Fruit fly (Drosophila melanogaster) whole organism, prepupa: ENCODE data around the gene Best3.

Experiments used
- Blimp-1 ChIP-seq: fragments of 200-800 bp; sonication (Bioruptor generic); optimal IDR thresholded peaks from 3 replicates; lab custom pipeline; 2017; ENCODE audit warnings: missing biosample characterization, missing genetic modification characterization, mild to moderate bottlenecking, moderate library complexity, missing genetic modification reagents
- CG10631 ChIP-seq: fragments of 200-800 bp; sonication (Bioruptor generic); optimal IDR thresholded peaks from 2 replicates; lab custom pipeline; 2016; ENCODE audit warnings: missing biosample characterization, missing genetic modification characterization
- CG10669 ChIP-seq: fragments of 200-800 bp; sonication (Bioruptor generic); optimal IDR thresholded peaks from 3 replicates; lab custom pipeline; 2018; ENCODE audit warnings: missing biosample characterization, mild to moderate bottlenecking, missing genetic modification characterization, moderate library complexity
- CG11294 ChIP-seq: fragments of 200-800 bp; sonication (Bioruptor generic); IDR thresholded peaks from 2 replicates; pipeline ENCODE4 v1.3.6; 2022; ENCODE audit warnings: missing biosample characterization, missing genetic modification characterization
- CG15336 ChIP-seq: fragments of 200-800 bp; sonication (Bioruptor generic); IDR thresholded peaks from 2 replicates; pipeline ENCODE4 v1.3.6; 2022; ENCODE audit warnings: missing biosample characterization, missing genetic modification characterization
- CG16779 ChIP-seq: fragments of 200-800 bp; sonication (Bioruptor generic); optimal IDR thresholded peaks from 3 replicates; lab custom pipeline; 2017; ENCODE audit warnings: missing biosample characterization, mild to moderate bottlenecking, missing genetic modification characterization
- CG32006 ChIP-seq: fragments of 200-800 bp; sonication (Bioruptor generic); optimal IDR thresholded peaks from 3 replicates; lab custom pipeline; 2017; ENCODE audit warnings: missing biosample characterization, mild to moderate bottlenecking, missing genetic modification characterization
- CG6163 ChIP-seq: fragments of 200-800 bp; sonication (Bioruptor generic); IDR thresholded peaks from 3 replicates; pipeline ENCODE4 v1.3.6; 2022; ENCODE audit warnings: missing biosample characterization, missing genetic modification characterization
- CG6792 ChIP-seq: fragments of 200-800 bp; sonication (Bioruptor generic); optimal IDR thresholded peaks from 3 replicates; lab custom pipeline; 2016; ENCODE audit warnings: missing biosample characterization, missing genetic modification characterization
- CG6854 ChIP-seq: fragments of 200-800 bp; sonication (Bioruptor generic); optimal IDR thresholded peaks from 2 replicates; lab custom pipeline; 2017; ENCODE audit warnings: missing biosample characterization, mild to moderate bottlenecking, missing genetic modification characterization
- CG7368 ChIP-seq: fragments of 200-800 bp; sonication (Bioruptor generic); optimal IDR thresholded peaks from 3 replicates; lab custom pipeline; 2016; ENCODE audit warnings: missing biosample characterization, missing genetic modification characterization
- CG8632 ChIP-seq: fragments of 200-800 bp; sonication (Bioruptor generic); optimal IDR thresholded peaks from 3 replicates; lab custom pipeline; 2016; ENCODE audit warnings: missing biosample characterization, missing genetic modification characterization
- Eip93F ChIP-seq: fragments of 200-800 bp; sonication (Bioruptor generic); optimal IDR thresholded peaks from 2 replicates; lab custom pipeline; 2016; ENCODE audit warnings: missing biosample characterization, mild to moderate bottlenecking, missing genetic modification characterization
- Ets21C ChIP-seq: fragments of 200-800 bp; sonication (Bioruptor generic); optimal IDR thresholded peaks from 3 replicates; lab custom pipeline; 2016; ENCODE audit warnings: missing biosample characterization, missing genetic modification characterization
- Ets96B ChIP-seq: fragments of 200-800 bp; optimal IDR thresholded peaks from 2 replicates; lab custom pipeline; 2019; ENCODE audit warnings: missing biosample characterization, mild to moderate bottlenecking, missing genetic modification characterization, moderate library complexity
- Hr39 ChIP-seq: fragments of 200-800 bp; sonication (Bioruptor generic); optimal IDR thresholded peaks from 2 replicates; lab custom pipeline; 2016; ENCODE audit warnings: missing biosample characterization, missing genetic modification characterization
- Hr4 ChIP-seq: fragments of 200-800 bp; sonication (Bioruptor generic); optimal IDR thresholded peaks from 3 replicates; lab custom pipeline; 2016; ENCODE audit warnings: missing biosample characterization, missing genetic modification characterization
- OdsH ChIP-seq: fragments of 200-800 bp; sonication (Bioruptor generic); optimal IDR thresholded peaks from 3 replicates; lab custom pipeline; 2016; ENCODE audit warnings: missing biosample characterization, missing genetic modification characterization
- Smox ChIP-seq: fragments of 200-800 bp; sonication (Bioruptor generic); optimal IDR thresholded peaks from 3 replicates; lab custom pipeline; 2016; ENCODE audit warnings: missing biosample characterization, missing genetic modification characterization
- Sox102F ChIP-seq: fragments of 200-800 bp; sonication (Bioruptor generic); optimal IDR thresholded peaks from 2 replicates; lab custom pipeline; 2016; ENCODE audit warnings: missing biosample characterization, mild to moderate bottlenecking, missing genetic modification characterization
- Sox14 ChIP-seq: fragments of 200-800 bp; sonication (Bioruptor generic); optimal IDR thresholded peaks from 3 replicates; lab custom pipeline; 2016; ENCODE audit warnings: missing biosample characterization, missing genetic modification characterization
- Sox15 ChIP-seq: fragments of 200-800 bp; sonication (Bioruptor generic); optimal IDR thresholded peaks from 3 replicates; lab custom pipeline; 2016; ENCODE audit warnings: missing biosample characterization, missing genetic modification characterization
- achi ChIP-seq: fragments of 200-800 bp; sonication (Bioruptor generic); optimal IDR thresholded peaks from 3 replicates; lab custom pipeline; 2016; ENCODE audit warnings: missing biosample characterization, missing genetic modification characterization
- dac ChIP-seq: fragments of 200-800 bp; sonication (Bioruptor generic); optimal IDR thresholded peaks from 2 replicates; lab custom pipeline; 2017; ENCODE audit warnings: missing biosample characterization, mild to moderate bottlenecking, missing genetic modification characterization
- dsx ChIP-seq: fragments of 200-800 bp; optimal IDR thresholded peaks from 3 replicates; lab custom pipeline; 2019; ENCODE audit warnings: missing biosample characterization, mild to moderate bottlenecking, missing genetic modification characterization, moderate library complexity; ENCODE audit not compliant: poor library complexity, severe bottlenecking
- eg ChIP-seq: fragments of 200-800 bp; sonication (Bioruptor generic); IDR thresholded peaks from 3 replicates; pipeline ENCODE4 v1.3.6; 2022; ENCODE audit warnings: missing biosample characterization, missing genetic modification characterization
- fd85E ChIP-seq: fragments of 200-800 bp; sonication (Bioruptor generic); optimal IDR thresholded peaks from 3 replicates; lab custom pipeline; 2016; ENCODE audit warnings: missing biosample characterization, missing genetic modification characterization
- fkh ChIP-seq: fragments of 200-800 bp; sonication (Bioruptor generic); optimal IDR thresholded peaks from 3 replicates; lab custom pipeline; 2017; ENCODE audit warnings: missing biosample characterization, mild to moderate bottlenecking, missing genetic modification characterization, moderate library complexity
- lz ChIP-seq: fragments of 200-800 bp; sonication (Bioruptor generic); optimal IDR thresholded peaks from 3 replicates; lab custom pipeline; 2016; ENCODE audit warnings: missing biosample characterization, missing genetic modification characterization
- salr ChIP-seq, 2 experiments: fragments of 200-800 bp; sonication (Bioruptor generic); optimal IDR thresholded peaks; 3 replicates each; lab custom pipeline; 2016 to 2018; ENCODE audit warnings: missing biosample characterization in 2 of 2, missing genetic modification characterization in 2 of 2, mild to moderate bottlenecking in 1 of 2
- spab ChIP-seq: fragments of 200-800 bp; sonication (Bioruptor generic); optimal IDR thresholded peaks from 2 replicates; lab custom pipeline; 2017; ENCODE audit warnings: missing biosample characterization, mild to moderate bottlenecking, missing genetic modification characterization, missing genetic modification reagents
- ss ChIP-seq, 2 experiments: fragments of 200-800 bp; sonication (Bioruptor generic); optimal IDR thresholded peaks; 2 replicates in 1 of 2; 3 replicates in 1 of 2; lab custom pipeline; 2017 to 2018; ENCODE audit warnings: mild to moderate bottlenecking in 2 of 2, missing biosample characterization in 2 of 2, missing genetic modification characterization in 2 of 2, moderate library complexity in 1 of 2
- svp ChIP-seq: fragments of 200-800 bp; sonication (Bioruptor generic); peaks from one replicate; lab custom pipeline; 2016; ENCODE audit warnings: missing biosample characterization, missing genetic modification characterization
- topi ChIP-seq: fragments of 200-800 bp; sonication (Bioruptor generic); optimal IDR thresholded peaks from 3 replicates; lab custom pipeline; 2016; ENCODE audit warnings: missing biosample characterization, missing genetic modification characterization
- vri ChIP-seq: fragments of 200-800 bp; sonication (Bioruptor generic); optimal IDR thresholded peaks from 3 replicates; lab custom pipeline; 2016; ENCODE audit warnings: missing biosample characterization, mild to moderate bottlenecking, missing genetic modification characterization

Gene Best3

DNA sequence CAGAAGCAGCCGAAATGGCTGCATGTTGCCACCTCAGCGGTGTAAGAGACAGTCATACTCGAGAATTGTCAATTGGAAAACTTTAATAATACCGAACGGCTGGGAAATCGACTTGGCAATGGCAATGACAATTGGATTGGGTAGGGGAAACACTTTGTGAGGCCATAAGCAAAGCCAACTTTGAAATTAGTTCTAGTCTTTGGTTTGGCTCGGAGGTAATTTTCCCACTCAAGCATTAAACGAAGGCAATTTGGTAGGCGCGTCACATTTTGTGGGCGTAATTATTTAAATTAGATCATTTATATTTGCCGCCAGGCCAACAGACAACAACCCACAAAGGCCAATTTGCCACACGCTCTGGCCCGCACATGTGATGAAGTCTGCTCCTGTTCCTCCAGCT lies at the start of gene Best3:
Gene Best3 (minus strand): TSS at position 101 of the 400 bp plus-strand sequence.
- TF ChIP-seq lz (no peak), svp (peak; percentile 12)

DNA sequence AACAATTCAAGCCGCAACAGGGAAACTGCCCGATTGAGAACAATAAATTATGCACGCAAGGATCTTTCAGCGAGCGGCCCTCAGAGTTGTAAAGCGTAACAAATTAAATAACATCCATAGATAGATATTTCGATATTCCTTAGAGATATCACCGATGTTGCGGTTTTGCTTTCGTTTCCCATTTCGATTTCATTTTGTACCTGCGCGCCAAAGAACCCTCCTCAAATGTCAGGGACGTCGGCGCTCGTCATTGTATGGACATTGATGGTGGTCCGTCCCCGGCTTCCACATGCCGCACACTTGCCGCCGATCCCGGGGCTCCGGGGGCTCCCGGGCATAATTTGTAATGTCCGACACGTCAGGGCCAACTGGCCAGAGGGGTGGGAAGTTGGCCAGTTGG lies 49.5 kb upstream of the Best3 start:
- TF ChIP-seq CG15336 (GFP tag; lab: Robert Waterston, UW): no peak
- no peak for TF ChIP-seq ss (GFP tag; optimal IDR thresholded peaks at IDR 0.05; lab: Kevin White, UChicago)
- no peak for TF ChIP-seq eg (GFP tag; lab: Robert Waterston, UW)
- TF ChIP-seq CG6854 (GFP tag; lab: Kevin White, UChicago): no peak
- no peak for TF ChIP-seq Hr39 (GFP tag; lab: Kevin White, UChicago)
- TF ChIP-seq CG32006 (GFP tag; lab: Kevin White, UChicago): no peak
- no peak for TF ChIP-seq Ets21C (GFP tag; lab: Kevin White, UChicago)
- no peak for TF ChIP-seq CG16779 (tag; lab: Kevin White, UChicago)
- TF ChIP-seq CG7368: no peak
- TF ChIP-seq fd85E (GFP tag; lab: Kevin White, UChicago): no peak
- no peak for TF ChIP-seq CG11294
- TF ChIP-seq Smox (GFP tag; lab: Kevin White, UChicago): no peak
- TF ChIP-seq CG6792 (GFP tag; lab: Kevin White, UChicago): no peak
- no peak for TF ChIP-seq topi (GFP tag; lab: Kevin White, UChicago)

DNA sequence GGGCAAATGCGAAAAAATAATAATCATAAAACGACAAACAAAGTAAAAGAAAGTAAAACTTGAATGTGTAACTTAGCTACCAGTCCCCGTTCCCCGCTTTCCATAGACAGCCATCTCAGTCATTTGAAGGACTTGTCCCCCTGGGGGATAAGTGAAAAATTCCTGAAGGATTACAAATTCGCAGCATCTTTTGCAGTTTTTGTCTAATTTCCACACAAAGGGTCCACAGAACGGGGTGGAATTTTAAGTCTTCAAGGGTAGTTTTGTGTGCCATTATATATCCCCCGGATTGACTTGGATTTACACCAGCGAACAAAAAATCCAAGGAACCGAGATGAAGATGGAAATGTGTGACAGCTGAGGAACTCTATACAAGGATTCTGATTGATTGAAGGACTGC lies 46.2 kb upstream of the Best3 start:
- TF ChIP-seq CG8632 (GFP tag; lab: Kevin White, UChicago) (no peak), Sox102F (no peak), Ets96B (tag; lab: Kevin White, UChicago) (no peak), spab (GFP tag; lab: Kevin White, UChicago) (no peak), vri (no peak), CG6163 (GFP tag; lab: Robert Waterston, UW) (no peak), CG10669 (GFP tag; lab: Kevin White, UChicago) (no peak), Blimp-1 (GFP tag; lab: Kevin White, UChicago) (no peak), OdsH (GFP tag; lab: Kevin White, UChicago) (no peak), dac (no peak), salr (GFP tag; optimal IDR thresholded peaks at IDR 0.05; lab: Kevin White, UChicago) (no peak), Sox15 (GFP tag; lab: Kevin White, UChicago) (no peak), achi (GFP tag; lab: Kevin White, UChicago) (no peak), Sox14 (GFP tag; lab: Kevin White, UChicago) (no peak), Hr4 (GFP tag; lab: Kevin White, UChicago) (no peak), Eip93F (no peak)

DNA sequence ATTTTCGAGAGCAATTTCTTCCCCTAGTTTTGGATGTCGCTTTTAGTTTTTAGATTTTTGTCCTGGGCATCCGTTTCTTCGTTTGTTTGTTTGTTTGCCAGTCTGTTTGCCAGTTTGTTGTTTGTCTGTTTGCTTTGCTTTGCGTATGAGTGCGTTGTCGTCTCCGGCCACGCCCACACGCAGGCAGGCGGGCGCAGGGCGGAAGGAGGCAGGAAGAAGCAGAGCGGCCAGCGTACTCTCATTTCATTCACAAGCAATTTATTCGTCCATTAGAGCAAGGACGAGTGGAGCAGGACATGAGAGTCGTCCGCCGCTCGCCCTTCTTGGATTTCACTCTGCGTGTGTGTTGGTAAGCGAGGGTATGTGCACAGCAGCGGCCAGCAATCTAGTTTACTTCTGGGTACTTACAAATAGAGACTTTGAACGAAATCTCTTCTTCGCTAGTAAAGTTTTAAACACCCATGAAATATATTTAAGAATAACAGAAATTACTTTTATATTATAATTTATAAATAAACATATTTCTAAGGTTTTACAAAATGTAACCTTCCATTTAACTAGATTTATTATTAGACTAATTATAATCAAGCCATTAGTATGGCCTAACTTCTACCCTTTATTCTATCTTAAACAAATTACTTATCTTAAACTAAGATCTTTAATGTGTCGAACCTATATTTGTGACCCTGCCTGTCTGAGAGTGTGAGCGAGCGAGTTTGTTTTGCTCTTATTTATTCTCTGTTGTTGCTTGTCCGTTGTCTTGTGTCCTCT lies 45.3 kb upstream of the Best3 start:
- no peak for TF ChIP-seq salr (GFP tag; optimal IDR thresholded peaks at IDR 0.05; lab: Kevin White, UChicago)
- peak; percentile 24 for TF ChIP-seq Ets96B (tag; lab: Kevin White, UChicago)
- peak; percentile 9 for TF ChIP-seq CG8632 (GFP tag; lab: Kevin White, UChicago)
- no peak for TF ChIP-seq OdsH (GFP tag; lab: Kevin White, UChicago)
- peak; percentile 1 for TF ChIP-seq CG10631
- TF ChIP-seq fkh (GFP tag; lab: Kevin White, UChicago): peak; percentile 12
- TF ChIP-seq svp: peak; percentile 59
- peak; percentile 17 for TF ChIP-seq dsx
- peak; percentile 14 for TF ChIP-seq CG32006 (GFP tag; lab: Kevin White, UChicago)
- TF ChIP-seq achi (GFP tag; lab: Kevin White, UChicago): peak; percentile 8
